Fruit fly (Drosophila melanogaster) whole organism: ENCODE results near the gene CG14301.

Source experiments
- CG8478 ChIP-seq: fragments of >200 bp; optimal IDR thresholded peaks from 2 replicates; lab custom pipeline; 2018; ENCODE audit warnings: inconsistent platforms
- Dll ChIP-seq: fragments of >200 bp; optimal IDR thresholded peaks from 2 replicates; lab custom pipeline; 2017
- EcR ChIP-seq, 2 experiments: fragments of >200 bp; optimal IDR thresholded peaks; 2 replicates each; lab custom pipeline; 2017; ENCODE audit warnings: missing biosample characterization in 2 of 2, missing genetic modification characterization in 2 of 2, missing genetic modification reagents in 2 of 2
- pan ChIP-seq: fragments of >200 bp; optimal IDR thresholded peaks from 2 replicates; lab custom pipeline; 2017
- psq ChIP-seq: fragments of >200 bp; optimal IDR thresholded peaks from 2 replicates; lab custom pipeline; 2017
- usp ChIP-seq: fragments of >200 bp; optimal IDR thresholded peaks from 2 replicates; lab custom pipeline; 2017; ENCODE audit warnings: missing biosample characterization, missing genetic modification characterization, mixed read lengths

Gene CG14301

DNA sequence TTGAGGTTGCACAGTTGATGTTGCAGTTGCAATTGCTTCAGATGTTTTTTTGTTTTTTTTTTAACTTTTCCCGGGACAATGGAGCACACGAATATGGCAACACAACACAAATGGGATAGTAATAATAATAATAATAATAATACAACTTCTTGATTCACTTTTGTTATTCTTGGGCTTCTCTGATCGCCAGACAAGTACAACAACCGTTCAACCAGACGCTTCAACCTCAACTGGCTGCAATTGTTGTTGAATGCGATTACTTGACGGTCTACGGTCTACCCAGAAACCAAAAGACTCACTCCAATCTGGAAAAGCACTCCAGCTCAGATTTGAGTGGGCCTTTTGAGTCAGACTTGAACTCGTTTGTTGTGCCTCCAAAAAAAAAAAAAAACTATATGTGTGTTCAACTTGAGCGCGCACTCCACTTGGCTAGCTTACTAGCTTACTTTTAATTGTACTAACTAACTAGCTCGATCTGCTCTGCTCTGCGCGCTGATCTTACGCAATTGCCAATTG lies at the start of gene CG14301:
CG14301 (minus strand) TSS at position 216 of the 516 bp plus-strand sequence.
- TF ChIP-seq pan (no peak), psq (lab: Kevin White, UChicago) (no peak), CG8478 (lab: Kevin White, UChicago) (no peak), usp (GFP tag; lab: Kevin White, UChicago) (no peak), Dll (lab: Kevin White, UChicago) (no peak), EcR (GFP tag; optimal IDR thresholded peaks at IDR 0.05; lab: Kevin White, UChicago) (no peak)

DNA sequence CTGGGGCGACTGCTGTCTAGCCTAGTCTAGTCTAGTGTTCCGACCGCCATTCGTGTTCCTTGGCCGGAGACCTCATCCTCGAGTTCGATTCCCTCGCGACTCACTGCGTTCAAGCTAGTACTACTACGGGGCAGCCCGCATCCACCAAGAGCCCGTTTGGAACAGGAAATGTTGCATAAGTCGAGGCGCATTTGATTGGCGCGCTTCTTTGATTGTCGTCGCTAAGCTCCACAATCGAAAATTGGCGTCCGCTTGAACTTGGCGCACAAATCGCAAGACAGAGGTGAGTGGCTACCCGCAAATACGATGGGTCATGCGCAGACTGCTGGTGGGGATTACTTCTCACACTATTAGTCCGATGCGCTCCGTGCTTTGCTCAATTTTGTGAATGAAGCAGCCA lies 39.8 kb upstream of the CG14301 start:
- TF ChIP-seq pan (no peak), psq (lab: Kevin White, UChicago) (no peak), usp (GFP tag; lab: Kevin White, UChicago) (no peak), Dll (lab: Kevin White, UChicago) (no peak), EcR (GFP tag; optimal IDR thresholded peaks at IDR 0.05; lab: Kevin White, UChicago) (no peak), CG8478 (lab: Kevin White, UChicago) (no peak)

DNA sequence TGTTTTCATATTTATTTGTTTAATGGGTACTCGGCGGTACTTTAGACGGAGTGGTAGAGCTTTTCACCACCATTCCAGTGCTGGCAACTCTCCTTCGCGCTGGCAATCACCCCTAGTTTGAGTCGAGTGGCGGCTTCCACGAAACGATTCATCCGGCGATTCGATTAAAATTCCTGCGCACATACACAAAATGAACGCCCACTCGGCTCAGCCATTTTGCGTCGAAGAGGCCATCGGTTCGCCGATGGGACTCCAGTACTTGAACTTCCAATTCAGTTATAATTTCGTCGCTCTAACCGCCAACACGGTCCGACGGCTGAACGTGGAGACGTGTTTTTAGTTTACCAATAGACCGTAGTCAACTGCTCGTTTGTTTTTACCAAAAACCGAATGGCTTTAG lies 39.1 kb upstream of the CG14301 start, which contains the start of the genes CG46318 and ChT:
CG46318 (plus strand) TSS at position 273 of the 400 bp plus-strand sequence.
ChT (plus strand) TSS at position 273 of the 400 bp plus-strand sequence.
- TF ChIP-seq Dll (lab: Kevin White, UChicago) (no peak), pan (no peak), CG8478 (lab: Kevin White, UChicago) (no peak), EcR (GFP tag; optimal IDR thresholded peaks at IDR 0.05; lab: Kevin White, UChicago) (no peak), psq (lab: Kevin White, UChicago) (no peak), usp (GFP tag; lab: Kevin White, UChicago) (no peak)

dm6 chr3R:18677500-18677940 lies 36.3 kb upstream of the CG14301 start, which contains the start of the genes dind and CG7706:
Gene dind, minus strand, starts transcription at chr3R:18677539.
Gene CG7706, plus strand, starts transcription at chr3R:18677818.
- TF ChIP-seq CG8478 (lab: Kevin White, UChicago) (no peak), pan (no peak), usp (GFP tag; lab: Kevin White, UChicago) (no peak), psq (lab: Kevin White, UChicago) (no peak), Dll (lab: Kevin White, UChicago) (no peak), EcR (GFP tag; optimal IDR thresholded peaks at IDR 0.05; lab: Kevin White, UChicago) (no peak)

- TF ChIP-seq Dll (lab: Kevin White, UChicago) (no peak), CG8478 (lab: Kevin White, UChicago) (no peak), usp (GFP tag; lab: Kevin White, UChicago) (no peak), psq (lab: Kevin White, UChicago) (no peak), EcR (GFP tag; optimal IDR thresholded peaks at IDR 0.05; lab: Kevin White, UChicago) (no peak), pan (no peak)
Measured at dm6 chr3R:18671112-18671729, 30.0 kb upstream of the CG14301 start, which contains the start of gene CG31230. Gene CG31230, plus strand, starts transcription at chr3R:18671679.

DNA sequence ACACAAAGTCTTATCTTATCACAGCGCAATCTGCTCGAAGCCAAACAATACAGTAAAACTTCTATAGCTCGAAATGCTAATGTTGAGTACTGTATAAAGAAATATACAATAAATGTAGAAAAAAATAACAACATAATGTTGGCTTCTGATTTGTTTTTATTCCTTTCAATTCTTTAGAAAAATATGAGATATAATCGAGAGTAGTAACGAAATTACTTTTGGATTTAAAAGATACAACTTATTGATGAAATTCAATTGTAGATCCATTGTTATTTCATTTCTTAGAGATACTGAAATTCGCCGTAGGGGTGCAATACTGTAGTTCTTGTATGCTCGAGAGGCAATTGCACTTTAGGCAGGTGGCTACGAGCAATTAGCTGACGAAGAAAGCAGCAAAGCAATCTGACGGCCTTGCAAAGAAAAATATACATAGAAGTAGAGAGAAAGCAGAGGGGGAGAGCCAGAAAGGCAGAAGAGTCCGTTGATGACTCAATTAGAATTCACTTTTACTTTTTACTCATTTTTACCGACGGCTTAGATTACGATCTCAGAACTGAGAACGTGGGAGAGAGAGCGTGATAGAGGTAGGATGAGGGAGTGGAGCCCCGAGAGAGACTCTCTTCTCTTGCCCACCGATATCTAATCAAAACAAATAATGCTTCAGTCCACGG lies 29.3 kb upstream of the CG14301 start:
- TF ChIP-seq EcR (GFP tag; optimal IDR thresholded peaks at IDR 0.05; lab: Kevin White, UChicago): no peak
- TF ChIP-seq psq (lab: Kevin White, UChicago): no peak
- TF ChIP-seq CG8478 (lab: Kevin White, UChicago): no peak
- TF ChIP-seq Dll (lab: Kevin White, UChicago): no peak
- no peak for TF ChIP-seq usp (GFP tag; lab: Kevin White, UChicago)

dm6 chr3R:18669812-18670211 lies 28.6 kb upstream of the CG14301 start:
- TF ChIP-seq EcR (GFP tag; optimal IDR thresholded peaks at IDR 0.05; lab: Kevin White, UChicago) (no peak), pan (no peak), usp (GFP tag; lab: Kevin White, UChicago) (no peak), Dll (lab: Kevin White, UChicago) (no peak), psq (lab: Kevin White, UChicago) (no peak), CG8478 (lab: Kevin White, UChicago) (no peak)

dm6 chr3R:18669152-18669551 lies 27.9 kb upstream of the CG14301 start, which contains the start of gene CG7702:
Gene CG7702, plus strand, starts transcription at chr3R:18669390.
- TF ChIP-seq CG8478 (lab: Kevin White, UChicago) (no peak), psq (lab: Kevin White, UChicago) (no peak), Dll (lab: Kevin White, UChicago) (no peak), usp (GFP tag; lab: Kevin White, UChicago) (no peak), EcR (GFP tag; optimal IDR thresholded peaks at IDR 0.05; lab: Kevin White, UChicago) (no peak), pan (no peak)

dm6 chr3R:18667659-18668248 lies 26.5 kb upstream of the CG14301 start, which contains the start of gene CG31229:
Gene CG31229, plus strand, starts transcription at chr3R:18667852.
- TF ChIP-seq psq (lab: Kevin White, UChicago) (no peak), EcR (GFP tag; optimal IDR thresholded peaks at IDR 0.05; lab: Kevin White, UChicago) (no peak), usp (GFP tag; lab: Kevin White, UChicago) (no peak), Dll (lab: Kevin White, UChicago) (no peak), CG8478 (lab: Kevin White, UChicago) (no peak), pan (no peak)

DNA sequence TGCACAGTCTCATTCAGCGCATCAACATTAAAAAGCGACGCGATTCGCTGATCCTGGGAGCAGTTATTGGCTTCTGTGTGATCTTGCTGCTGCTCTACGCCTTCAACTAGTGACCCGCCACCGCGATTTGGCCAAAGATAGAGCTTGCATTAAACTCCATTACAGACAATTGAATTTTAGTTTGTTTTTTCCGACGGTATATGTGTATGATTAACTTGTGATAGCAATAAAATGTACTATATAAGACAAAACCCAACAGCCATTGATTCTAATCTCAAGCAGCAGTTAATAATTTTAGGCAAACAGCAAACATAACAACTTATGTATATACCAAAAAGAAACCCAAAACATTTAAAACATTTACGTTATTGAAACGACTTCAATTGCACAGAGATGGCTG lies 23.8 kb upstream of the CG14301 start, which contains the start of gene CG31231:
CG31231 (plus strand) TSS at position 301 of the 400 bp plus-strand sequence.
- TF ChIP-seq usp (GFP tag; lab: Kevin White, UChicago) (no peak), EcR (GFP tag; optimal IDR thresholded peaks at IDR 0.05; lab: Kevin White, UChicago) (no peak), CG8478 (lab: Kevin White, UChicago) (no peak), Dll (lab: Kevin White, UChicago) (no peak), psq (lab: Kevin White, UChicago) (no peak)
